Worm (Caenorhabditis elegans) whole organism, L4 larva: ENCODE results near the gene twk-20.

Source experiments
- D1046.2 ChIP-seq: fragments of 200-800 bp; sonication (Bioruptor generic); IDR thresholded peaks from 2 replicates; pipeline ENCODE4 v1.3.6; 2022; ENCODE audit warnings: missing genetic modification characterization, missing compliant biosample characterization
- F26F4.8 ChIP-seq: fragments of 200-800 bp; sonication (Bioruptor generic); conservative IDR thresholded peaks from 2 replicates; pipeline ENCODE4 v1.3.6; 2022; ENCODE audit warnings: missing genetic modification characterization, missing compliant biosample characterization
- F44E2.7 ChIP-seq: fragments of 200-800 bp; sonication (Bioruptor generic); IDR thresholded peaks from 2 replicates; pipeline ENCODE4 v2.1.2; 2022; ENCODE audit warnings: missing genetic modification characterization, missing compliant biosample characterization
- F49E8.2 ChIP-seq: sonication (generic microtip); optimal IDR thresholded peaks from 2 replicates; lab custom pipeline; 2016; ENCODE audit warnings: missing compliant biosample characterization, mild to moderate bottlenecking, missing genetic modification characterization, borderline replicate concordance
- T20F7.1 ChIP-seq: fragments of 200-800 bp; sonication (Bioruptor generic); optimal IDR thresholded peaks from 2 replicates; lab custom pipeline; 2018; ENCODE audit warnings: mild to moderate bottlenecking, missing genetic modification characterization, missing compliant biosample characterization
- T26A8.4 ChIP-seq: fragments of 200-800 bp; sonication (Bioruptor generic); IDR thresholded peaks from 2 replicates; pipeline ENCODE4 v1.3.6; 2022; ENCODE audit warnings: missing genetic modification characterization, missing compliant biosample characterization
- Y48G9A.11 ChIP-seq: fragments of 200-800 bp; sonication (Bioruptor generic); IDR thresholded peaks from 2 replicates; pipeline ENCODE4 v1.3.6; 2022; ENCODE audit warnings: missing genetic modification reagents, missing genetic modification characterization, missing compliant biosample characterization
- aly-2 ChIP-seq: sonication (generic microtip); optimal IDR thresholded peaks from 2 replicates; lab custom pipeline; 2018; ENCODE audit warnings: missing biosample characterization, missing genetic modification characterization
- arid-1 ChIP-seq: fragments of 200-800 bp; sonication (Bioruptor generic); conservative IDR thresholded peaks from 2 replicates; pipeline ENCODE4 v1.3.6; 2022; ENCODE audit warnings: missing genetic modification reagents, missing genetic modification characterization, missing compliant biosample characterization
- attf-4 ChIP-seq: sonication (generic microtip); optimal IDR thresholded peaks from 3 replicates; lab custom pipeline; 2017; ENCODE audit warnings: missing biosample characterization, missing genetic modification characterization
- ceh-20 ChIP-seq: fragments of 200-800 bp; sonication (Bioruptor generic); IDR thresholded peaks from 2 replicates; pipeline ENCODE4 v1.3.6; 2022; ENCODE audit warnings: missing genetic modification reagents, missing genetic modification characterization, missing compliant biosample characterization
- ceh-28 ChIP-seq: fragments of 150-350 bp; optimal IDR thresholded peaks from 2 replicates; lab custom pipeline; 2014; ENCODE audit warnings: missing biosample characterization, missing genetic modification reagents, missing genetic modification characterization
- ceh-44 ChIP-seq: fragments of 200-800 bp; sonication (Bioruptor generic); IDR thresholded peaks from 2 replicates; pipeline ENCODE4 v1.3.6; 2022; ENCODE audit warnings: missing genetic modification reagents, missing genetic modification characterization, missing compliant biosample characterization
- daf-16 ChIP-seq, 3 experiments: sonication (generic microtip); optimal IDR thresholded peaks; 2 replicates each; lab custom pipeline; 2016 to 2017; ENCODE audit warnings: missing genetic modification characterization in 3 of 3, missing genetic modification reagents in 3 of 3, mild to moderate bottlenecking in 2 of 3, missing compliant biosample characterization in 2 of 3, missing biosample characterization in 1 of 3, moderate library complexity in 1 of 3
- dmd-6 ChIP-seq: fragments of 200-800 bp; sonication (Bioruptor generic); IDR thresholded peaks from 2 replicates; pipeline ENCODE4 v1.3.6; 2022; ENCODE audit warnings: missing genetic modification reagents, missing genetic modification characterization, missing compliant biosample characterization
- dmd-8 ChIP-seq: fragments of 200-800 bp; sonication (Bioruptor generic); IDR thresholded peaks from 2 replicates; pipeline ENCODE4 v1.3.6; 2022; ENCODE audit warnings: missing genetic modification characterization, missing compliant biosample characterization
- dpl-1 ChIP-seq: fragments of 150-350 bp; optimal IDR thresholded peaks from 2 replicates; lab custom pipeline; 2014; ENCODE audit warnings: missing biosample characterization, missing genetic modification reagents, missing genetic modification characterization
- duxl-1 ChIP-seq: sonication (generic microtip); optimal IDR thresholded peaks from 2 replicates; lab custom pipeline; 2016; ENCODE audit warnings: mild to moderate bottlenecking, missing genetic modification characterization, moderate library complexity, missing compliant biosample characterization; ENCODE audit not compliant: poor library complexity
- dve-1 ChIP-seq: sonication (generic microtip); optimal IDR thresholded peaks from 2 replicates; lab custom pipeline; 2017; ENCODE audit warnings: antibody characterized with exemption, mild to moderate bottlenecking, missing genetic modification characterization, missing compliant biosample characterization; ENCODE audit not compliant: insufficient read depth
- egl-27 ChIP-seq: sonication (generic microtip); optimal IDR thresholded peaks from 3 replicates; lab custom pipeline; 2017; ENCODE audit warnings: missing biosample characterization, missing genetic modification reagents, missing genetic modification characterization
- egl-43 ChIP-seq: fragments of 200-800 bp; sonication (Bioruptor generic); IDR thresholded peaks from 2 replicates; pipeline ENCODE4 v1.3.6; 2022; ENCODE audit warnings: missing genetic modification reagents, missing genetic modification characterization, missing compliant biosample characterization
- hlh-11 ChIP-seq: fragments of 200-800 bp; sonication (Bioruptor generic); optimal IDR thresholded peaks from 2 replicates; lab custom pipeline; 2018; ENCODE audit warnings: mild to moderate bottlenecking, missing genetic modification characterization, missing compliant biosample characterization
- lin-1 ChIP-seq: fragments of 200-800 bp; sonication (Bioruptor generic); IDR thresholded peaks from 2 replicates; pipeline ENCODE4 v1.3.6; 2022; ENCODE audit warnings: missing genetic modification reagents, missing genetic modification characterization, missing compliant biosample characterization
- lin-13 ChIP-seq: fragments of 150-350 bp; optimal IDR thresholded peaks from 2 replicates; lab custom pipeline; 2014; ENCODE audit warnings: missing biosample characterization, missing genetic modification reagents, missing genetic modification characterization
- lin-29 ChIP-seq: fragments of 200-800 bp; sonication (Bioruptor generic); IDR thresholded peaks from 2 replicates; pipeline ENCODE4 v1.3.6; 2022; ENCODE audit warnings: missing genetic modification reagents, missing genetic modification characterization, missing compliant biosample characterization
- lir-3 ChIP-seq: sonication (generic microtip); optimal IDR thresholded peaks from 2 replicates; lab custom pipeline; 2016; ENCODE audit warnings: mild to moderate bottlenecking, missing genetic modification characterization, missing compliant biosample characterization
- madf-5 ChIP-seq, 2 experiments: fragments of 200-800 bp; sonication (Bioruptor generic); IDR thresholded peaks; 2 replicates each; pipeline ENCODE4 v1.3.6; 2022; ENCODE audit warnings: missing compliant biosample characterization in 2 of 2, missing genetic modification characterization in 2 of 2
- mes-2 ChIP-seq: sonication (generic microtip); optimal IDR thresholded peaks from 2 replicates; lab custom pipeline; 2016; ENCODE audit warnings: missing genotype, mild to moderate bottlenecking, missing genetic modification characterization, missing compliant biosample characterization; ENCODE audit not compliant: poor library complexity, severe bottlenecking
- mxl-2 ChIP-seq: fragments of 200-800 bp; sonication (Bioruptor generic); conservative IDR thresholded peaks from 2 replicates; pipeline ENCODE4 v1.3.6; 2022; ENCODE audit warnings: missing genetic modification reagents, missing genetic modification characterization, missing compliant biosample characterization
- nhr-111 ChIP-seq: fragments of 200-800 bp; sonication (Bioruptor generic); optimal IDR thresholded peaks from 2 replicates; lab custom pipeline; 2018; ENCODE audit warnings: mild to moderate bottlenecking, missing genetic modification characterization, missing compliant biosample characterization
- nhr-42 ChIP-seq: fragments of 200-800 bp; sonication (Bioruptor generic); IDR thresholded peaks from 2 replicates; pipeline ENCODE4 v1.3.6; 2022; ENCODE audit warnings: missing genetic modification characterization, missing compliant biosample characterization
- nhr-76 ChIP-seq: fragments of 150-350 bp; optimal IDR thresholded peaks from 2 replicates; lab custom pipeline; 2014; ENCODE audit warnings: missing biosample characterization, missing genetic modification characterization
- pha-4 ChIP-seq, 2 experiments: fragments of 150-350 bp in 1 of 2; fragments of 200-800 bp in 1 of 2; sonication (Bioruptor generic) in 1 of 2; IDR thresholded peaks in 1 of 2; optimal IDR thresholded peaks in 1 of 2; 2 replicates each; pipeline versions ENCODE4 v1.3.6 to Lab custom; 2014 to 2022; ENCODE audit warnings: missing genetic modification characterization in 2 of 2, missing genetic modification reagents in 2 of 2, missing biosample characterization in 1 of 2, missing compliant biosample characterization in 1 of 2
- php-3 ChIP-seq: fragments of 200-800 bp; sonication (Bioruptor generic); IDR thresholded peaks from 2 replicates; pipeline ENCODE4 v1.3.6; 2022; ENCODE audit warnings: missing genetic modification reagents, missing genetic modification characterization, missing compliant biosample characterization
- sdz-12 ChIP-seq: fragments of 200-800 bp; sonication (Bioruptor generic); optimal IDR thresholded peaks from 2 replicates; lab custom pipeline; 2018; ENCODE audit warnings: mild to moderate bottlenecking, missing genetic modification characterization, missing compliant biosample characterization
- set-16 ChIP-seq: fragments of 200-800 bp; sonication (Bioruptor generic); IDR thresholded peaks from 2 replicates; pipeline ENCODE4 v1.3.6; 2022; ENCODE audit warnings: missing genetic modification reagents, missing genetic modification characterization, missing compliant biosample characterization
- snpc-1.2 ChIP-seq: fragments of 200-800 bp; sonication (Bioruptor generic); IDR thresholded peaks from 2 replicates; pipeline ENCODE4 v1.3.6; 2022; ENCODE audit warnings: missing genetic modification reagents, missing genetic modification characterization, missing compliant biosample characterization
- spr-1 ChIP-seq: sonication (generic microtip); optimal IDR thresholded peaks from 2 replicates; lab custom pipeline; 2016; ENCODE audit warnings: mild to moderate bottlenecking, missing genetic modification characterization, missing compliant biosample characterization
- tra-1 ChIP-seq: fragments of 200-800 bp; sonication (Bioruptor generic); IDR thresholded peaks from 2 replicates; pipeline ENCODE4 v1.3.6; 2022; ENCODE audit warnings: missing genetic modification reagents, missing genetic modification characterization, missing compliant biosample characterization
- unc-62 ChIP-seq, 3 experiments: fragments of 150-350 bp in 1 of 3; sonication (generic microtip); optimal IDR thresholded peaks in 2 of 3; peaks in 1 of 3; 1 replicate in 1 of 3; 2 replicates in 2 of 3; lab custom pipeline; 2014 to 2017; ENCODE audit warnings: missing biosample characterization in 3 of 3, missing genetic modification characterization in 3 of 3, missing genetic modification reagents in 3 of 3, missing genotype in 1 of 3
- vab-7 ChIP-seq: fragments of 200-800 bp; sonication (Bioruptor generic); IDR thresholded peaks from 2 replicates; pipeline ENCODE4 v1.3.6; 2022; ENCODE audit warnings: missing genetic modification reagents, missing genetic modification characterization, missing compliant biosample characterization
- zfp-2 ChIP-seq: sonication (generic microtip); optimal IDR thresholded peaks from 2 replicates; lab custom pipeline; 2016; ENCODE audit warnings: mild to moderate bottlenecking, missing genetic modification characterization, missing compliant biosample characterization
- zip-11 ChIP-seq: fragments of 200-800 bp; sonication (Bioruptor generic); IDR thresholded peaks from 2 replicates; pipeline ENCODE4 v1.3.6; 2022; ENCODE audit warnings: missing genetic modification characterization, missing compliant biosample characterization
- ztf-11 ChIP-seq: fragments of 150-350 bp; optimal IDR thresholded peaks from 2 replicates; lab custom pipeline; 2014; ENCODE audit warnings: missing biosample characterization, missing genetic modification characterization
- ztf-7 ChIP-seq: fragments of 150-350 bp; optimal IDR thresholded peaks from 2 replicates; lab custom pipeline; 2014; ENCODE audit warnings: missing biosample characterization, missing genetic modification characterization

The twk-20 gene

DNA sequence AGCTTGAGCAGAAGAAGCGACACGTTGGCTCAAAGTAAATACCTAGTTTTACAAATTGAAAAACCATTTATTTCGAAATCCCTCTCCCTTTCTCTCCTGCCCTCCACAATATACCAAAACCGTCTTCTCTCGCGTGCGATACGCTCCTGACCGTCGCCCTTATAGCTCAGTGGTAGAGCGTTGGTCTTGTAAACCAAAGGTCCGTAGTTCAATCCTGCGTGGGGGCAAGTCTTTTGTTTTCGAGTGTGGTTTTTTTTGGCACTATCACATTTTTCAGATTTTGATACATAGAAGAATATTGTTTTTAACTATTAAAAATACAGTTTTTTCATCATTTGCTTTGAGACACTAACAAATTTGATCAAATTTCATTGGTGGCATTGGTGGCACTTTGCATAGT is 13.9 kb downstream of the twk-20 start (continued):
- TF ChIP-seq pha-4 (GFP tag; IDR thresholded peaks at IDR 0.05; lab: Robert Waterston, UW) (peak; percentile 70; the same call in 1 of the 2 replicates), pha-4 (tag; optimal IDR thresholded peaks at IDR 0.05; lab: Kevin White, UChicago) (no peak), ceh-28 (tag; lab: Kevin White, UChicago) (no peak), F26F4.8 (GFP tag; lab: Robert Waterston, UW) (peak; percentile 85), mxl-2 (no peak), nhr-76 (no peak), Y48G9A.11 (GFP tag; lab: Robert Waterston, UW) (no peak), lin-1 (no peak), sdz-12 (no peak), duxl-1 (tag; lab: Kevin White, UChicago) (peak; percentile 63), nhr-111 (GFP tag; lab: Kevin White, UChicago) (no peak), lin-29 (GFP tag; lab: Robert Waterston, UW) (no peak), arid-1 (GFP tag; lab: Robert Waterston, UW) (peak; percentile 82), egl-43 (GFP tag; lab: Robert Waterston, UW) (peak; percentile 87), madf-5 (GFP tag; IDR thresholded peaks at IDR 0.05; lab: Robert Waterston, UW) (peak; percentile 44 to 57; a peak in 2 of 4 replicates), D1046.2 (GFP tag; lab: Robert Waterston, UW) (no peak), dpl-1 (GFP tag; lab: Kevin White, UChicago) (no peak), zip-11 (GFP tag; lab: Robert Waterston, UW) (no peak), dmd-8 (peak; percentile 87), php-3 (GFP tag; lab: Robert Waterston, UW) (peak; percentile 47; the same call in 1 of the 2 replicates), unc-62 (GFP tag; optimal IDR thresholded peaks at IDR 0.05 in 1 of 2; lab: Kevin White, UChicago) (no peak), unc-62 (tag; optimal IDR thresholded peaks at IDR 0.05; lab: Kevin White, UChicago) (no peak), zfp-2 (tag; lab: Kevin White, UChicago) (peak; percentile 8), snpc-1.2 (GFP tag; lab: Robert Waterston, UW) (peak; percentile 83), daf-16 (GFP tag; optimal IDR thresholded peaks at IDR 0.05; lab: Kevin White, UChicago) (peak; percentile 26 to 74), daf-16 (tag; optimal IDR thresholded peaks at IDR 0.05; lab: Kevin White, UChicago) (no peak), dmd-6 (no peak), lin-13 (GFP tag; lab: Kevin White, UChicago) (no peak), egl-27 (tag; lab: Kevin White, UChicago) (no peak), nhr-42 (GFP tag; lab: Robert Waterston, UW) (no peak), spr-1 (tag; lab: Kevin White, UChicago) (peak; percentile 39), tra-1 (GFP tag; lab: Robert Waterston, UW) (0 out of 2 replicates have a peak, but pooled peaks have one; percentile 38), ztf-11 (tag; lab: Kevin White, UChicago) (no peak)

ce11 chrX:13654276-13654675 is 14.6 kb downstream of the twk-20 start:
- TF ChIP-seq F49E8.2 (no peak), ceh-20 (GFP tag; lab: Robert Waterston, UW) (no peak), dmd-6 (no peak), arid-1 (GFP tag; lab: Robert Waterston, UW) (no peak), duxl-1 (tag; lab: Kevin White, UChicago) (no peak), unc-62 (GFP tag; optimal IDR thresholded peaks at IDR 0.05 in 1 of 2; lab: Kevin White, UChicago) (peak in 1 of 2 experiments; percentile 55), unc-62 (tag; optimal IDR thresholded peaks at IDR 0.05; lab: Kevin White, UChicago) (no peak)

DNA sequence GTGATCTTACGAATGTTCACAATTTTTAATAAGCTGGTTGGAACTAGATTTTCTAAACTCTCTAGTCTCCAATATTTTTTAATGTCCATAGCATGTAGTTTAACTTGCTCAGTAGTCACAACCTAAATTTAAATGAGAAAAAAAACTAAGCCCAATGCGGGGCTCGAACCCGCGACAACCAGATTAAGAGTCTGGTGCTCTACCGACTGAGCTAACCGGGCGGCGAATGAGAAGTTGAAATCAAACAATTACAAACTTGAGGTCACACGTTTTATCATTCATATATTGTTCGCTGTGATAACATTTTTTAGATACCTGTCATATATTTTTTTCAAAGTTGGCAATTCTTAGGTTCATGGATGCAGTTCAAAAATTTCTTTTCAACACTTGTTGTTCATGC is 16.1 kb downstream of the twk-20 start:
- TF ChIP-seq F44E2.7 (GFP tag; lab: Robert Waterston, UW) (no peak), T20F7.1 (GFP tag; lab: Kevin White, UChicago) (no peak), zfp-2 (tag; lab: Kevin White, UChicago) (no peak), ztf-7 (tag; lab: Kevin White, UChicago) (no peak), dpl-1 (GFP tag; lab: Kevin White, UChicago) (no peak), dmd-6 (peak; percentile 34; the same call in 1 of the 2 replicates), arid-1 (GFP tag; lab: Robert Waterston, UW) (peak; percentile 51; the same call in 1 of the 2 replicates), vab-7 (GFP tag; lab: Robert Waterston, UW) (peak; percentile 23; the same call in 1 of the 2 replicates), set-16 (GFP tag; lab: Robert Waterston, UW) (no peak), aly-2 (tag; lab: Kevin White, UChicago) (no peak), lir-3 (tag; lab: Kevin White, UChicago) (no peak), ceh-44 (GFP tag; lab: Robert Waterston, UW) (no peak), T26A8.4 (GFP tag; lab: Robert Waterston, UW) (no peak), dve-1 (peak; percentile 22), mes-2 (tag; lab: Kevin White, UChicago) (no peak), attf-4 (no peak), snpc-1.2 (GFP tag; lab: Robert Waterston, UW) (no peak), hlh-11 (tag; lab: Kevin White, UChicago) (peak; percentile 11)
